Fruit fly (Drosophila melanogaster) whole organism, wandering third instar larva: ENCODE results near the gene CG31109.
A peak's percentile ranks its signal among the peaks of the same experiment; 100 is the strongest.

Experiments
- Abd-B ChIP-seq: fragments of >200 bp; optimal IDR thresholded peaks from 2 replicates; lab custom pipeline; 2017; ENCODE audit warnings: missing biosample characterization, missing genetic modification characterization
- CG32264 ChIP-seq: fragments of 200-800 bp; sonication (Bioruptor generic); optimal IDR thresholded peaks from 2 replicates; lab custom pipeline; 2016; ENCODE audit warnings: missing biosample characterization, missing genetic modification characterization
- CG9705 ChIP-seq: fragments of 200-800 bp; sonication (Bioruptor generic); optimal IDR thresholded peaks from 2 replicates; lab custom pipeline; 2018; ENCODE audit warnings: missing biosample characterization, mild to moderate bottlenecking, missing genetic modification characterization
- CrebA ChIP-seq: fragments of 200-800 bp; sonication (Bioruptor generic); optimal IDR thresholded peaks from 2 replicates; lab custom pipeline; 2016; ENCODE audit warnings: missing biosample characterization, mild to moderate bottlenecking, missing genetic modification characterization, borderline replicate concordance
- Dfd ChIP-seq: fragments of >200 bp; optimal IDR thresholded peaks from 2 replicates; lab custom pipeline; 2017; ENCODE audit warnings: missing biosample characterization, missing genetic modification characterization
- Dif ChIP-seq: fragments of 200-275, 200-300 bp; sonication (Bioruptor generic); optimal IDR thresholded peaks from 2 replicates; lab custom pipeline; 2018; ENCODE audit warnings: missing biosample characterization, missing genetic modification characterization; ENCODE audit not compliant: partially characterized antibody
- GATAd ChIP-seq: sonication (Bioruptor generic); optimal IDR thresholded peaks from 2 replicates; lab custom pipeline; 2016; ENCODE audit warnings: missing biosample characterization, missing genetic modification characterization
- HLH106 ChIP-seq: fragments of 200-800 bp; optimal IDR thresholded peaks from 3 replicates; lab custom pipeline; 2019; ENCODE audit warnings: missing biosample characterization, mild to moderate bottlenecking, missing genetic modification characterization, moderate library complexity
- Hnf4 ChIP-seq: fragments of 200-800 bp; sonication (Bioruptor generic); optimal IDR thresholded peaks from 2 replicates; lab custom pipeline; 2016; ENCODE audit warnings: missing biosample characterization, mild to moderate bottlenecking, missing genetic modification characterization
- Hr78 ChIP-seq: fragments of >200 bp; optimal IDR thresholded peaks from 2 replicates; lab custom pipeline; 2017; ENCODE audit warnings: missing biosample characterization, missing genetic modification characterization
- Hr83 ChIP-seq: fragments of 200-300 bp; sonication (Bioruptor generic); optimal IDR thresholded peaks from 2 replicates; lab custom pipeline; 2016; ENCODE audit warnings: missing biosample characterization, mild to moderate bottlenecking, missing genetic modification characterization, moderate library complexity; ENCODE audit not compliant: poor library complexity, severe bottlenecking
- Jra ChIP-seq: sonication (Bioruptor generic); optimal IDR thresholded peaks from 2 replicates; lab custom pipeline; 2016; ENCODE audit warnings: missing biosample characterization, missing genetic modification characterization
- Mio ChIP-seq: sonication (Bioruptor generic); optimal IDR thresholded peaks from 2 replicates; lab custom pipeline; 2016; ENCODE audit warnings: missing biosample characterization, missing genetic modification characterization
- Myc ChIP-seq: fragments of >200 bp; optimal IDR thresholded peaks from 2 replicates; lab custom pipeline; 2017
- N ChIP-seq: fragments of >200 bp; optimal IDR thresholded peaks from 2 replicates; lab custom pipeline; 2018; ENCODE audit warnings: missing biosample characterization, missing external identifiers, missing genetic modification characterization
- OdsH ChIP-seq: fragments of 200-800 bp; sonication (Bioruptor generic); optimal IDR thresholded peaks from 2 replicates; lab custom pipeline; 2016; ENCODE audit warnings: missing biosample characterization, mild to moderate bottlenecking, missing genetic modification characterization
- Rel ChIP-seq, 2 experiments: fragments of 200-800 bp; sonication (Bioruptor generic) in 1 of 2; optimal IDR thresholded peaks; 2 replicates in 1 of 2; 3 replicates in 1 of 2; lab custom pipeline; 2016 to 2019; ENCODE audit warnings: mild to moderate bottlenecking in 2 of 2, missing biosample characterization in 2 of 2, missing genetic modification characterization in 2 of 2, moderate library complexity in 1 of 2
- Sp1 ChIP-seq: fragments of 200-800 bp; sonication (Bioruptor generic); optimal IDR thresholded peaks from 3 replicates; lab custom pipeline; 2019; ENCODE audit warnings: missing biosample characterization, mild to moderate bottlenecking, missing genetic modification characterization, moderate library complexity
- Vsx2 ChIP-seq: fragments of 200-300, 225-300 bp; sonication (Bioruptor generic); optimal IDR thresholded peaks from 2 replicates; lab custom pipeline; 2018; ENCODE audit warnings: missing biosample characterization, missing genetic modification characterization; ENCODE audit not compliant: partially characterized antibody
- br ChIP-seq: fragments of 200-800 bp; sonication (Bioruptor generic); optimal IDR thresholded peaks from 2 replicates; lab custom pipeline; 2016; ENCODE audit warnings: missing biosample characterization, missing genetic modification characterization
- brk ChIP-seq: fragments of 200-800 bp; sonication (Bioruptor generic); optimal IDR thresholded peaks from 2 replicates; lab custom pipeline; 2016; ENCODE audit warnings: missing biosample characterization, mild to moderate bottlenecking, missing genetic modification characterization
- dl ChIP-seq, 2 experiments: fragments of 175-275, 200-275 bp in 1 of 2; fragments of 200-275 bp in 1 of 2; sonication (Bioruptor generic); optimal IDR thresholded peaks; lab custom pipeline; 2018; ENCODE audit warnings: mild to moderate bottlenecking in 2 of 2, missing biosample characterization in 2 of 2, missing genetic modification characterization in 2 of 2, moderate library complexity in 2 of 2; ENCODE audit not compliant: partially characterized antibody in 2 of 2, insufficient read depth in 1 of 2
- dmrt93B ChIP-seq: fragments of 200-800 bp; sonication (Bioruptor generic); optimal IDR thresholded peaks from 2 replicates; lab custom pipeline; 2018; ENCODE audit warnings: missing biosample characterization, mild to moderate bottlenecking, missing genetic modification characterization
- dsf ChIP-seq: sonication (Bioruptor generic); optimal IDR thresholded peaks from 2 replicates; lab custom pipeline; 2016; ENCODE audit warnings: missing biosample characterization, missing genetic modification characterization, borderline replicate concordance
- ey ChIP-seq: fragments of 200-800 bp; sonication (Bioruptor generic); optimal IDR thresholded peaks from 2 replicates; lab custom pipeline; 2016; ENCODE audit warnings: missing biosample characterization, missing genetic modification characterization
- foxo ChIP-seq, 2 experiments: fragments of 200-800 bp; sonication (Bioruptor generic); optimal IDR thresholded peaks; 2 replicates in 1 of 2; 3 replicates in 1 of 2; lab custom pipeline; 2016 to 2017; ENCODE audit warnings: missing biosample characterization in 2 of 2, missing genetic modification characterization in 2 of 2
- fru ChIP-seq: fragments of 200-800 bp; sonication (Bioruptor generic); optimal IDR thresholded peaks from 3 replicates; lab custom pipeline; 2016; ENCODE audit warnings: missing biosample characterization, mild to moderate bottlenecking, missing genetic modification characterization
- h ChIP-seq: fragments of 200-800 bp; sonication (Bioruptor generic); optimal IDR thresholded peaks from 3 replicates; lab custom pipeline; 2016; ENCODE audit warnings: missing biosample characterization, mild to moderate bottlenecking, missing genetic modification characterization
- jim ChIP-seq: fragments of 175-275, 200-325 bp; sonication (Bioruptor generic); optimal IDR thresholded peaks from 2 replicates; lab custom pipeline; 2016; ENCODE audit warnings: missing biosample characterization, mild to moderate bottlenecking, missing genetic modification characterization
- lola ChIP-seq: fragments of >200 bp; optimal IDR thresholded peaks from 2 replicates; lab custom pipeline; 2017; ENCODE audit warnings: missing biosample characterization, missing genetic modification characterization
- pan ChIP-seq: fragments of >200 bp; optimal IDR thresholded peaks from 2 replicates; lab custom pipeline; 2017
- psq ChIP-seq: fragments of 200-800 bp; sonication (Bioruptor generic); optimal IDR thresholded peaks from 3 replicates; lab custom pipeline; 2017; ENCODE audit warnings: missing biosample characterization, mild to moderate bottlenecking, missing genetic modification characterization, moderate library complexity
- rgr ChIP-seq: fragments of 200-800 bp; sonication (Bioruptor generic); optimal IDR thresholded peaks from 3 replicates; lab custom pipeline; 2016; ENCODE audit warnings: missing biosample characterization, mild to moderate bottlenecking, missing genetic modification characterization
- sage ChIP-seq: fragments of 200-800 bp; sonication (Bioruptor generic); optimal IDR thresholded peaks from 2 replicates; lab custom pipeline; 2016; ENCODE audit warnings: missing biosample characterization, mild to moderate bottlenecking, missing genetic modification characterization
- sv ChIP-seq: fragments of 200-800 bp; sonication (Bioruptor generic); optimal IDR thresholded peaks from 3 replicates; lab custom pipeline; 2016; ENCODE audit warnings: missing biosample characterization, missing genetic modification characterization
- tai ChIP-seq: sonication (Bioruptor generic); optimal IDR thresholded peaks from 2 replicates; lab custom pipeline; 2016; ENCODE audit warnings: missing biosample characterization, missing genetic modification characterization
- usp ChIP-seq: fragments of >200 bp; optimal IDR thresholded peaks from 2 replicates; lab custom pipeline; 2017; ENCODE audit warnings: missing biosample characterization, missing genetic modification characterization
- woc ChIP-seq: sonication (Bioruptor generic); optimal IDR thresholded peaks from 2 replicates; lab custom pipeline; 2016; ENCODE audit warnings: missing biosample characterization, mild to moderate bottlenecking, missing genetic modification characterization

CG31109 gene

DNA sequence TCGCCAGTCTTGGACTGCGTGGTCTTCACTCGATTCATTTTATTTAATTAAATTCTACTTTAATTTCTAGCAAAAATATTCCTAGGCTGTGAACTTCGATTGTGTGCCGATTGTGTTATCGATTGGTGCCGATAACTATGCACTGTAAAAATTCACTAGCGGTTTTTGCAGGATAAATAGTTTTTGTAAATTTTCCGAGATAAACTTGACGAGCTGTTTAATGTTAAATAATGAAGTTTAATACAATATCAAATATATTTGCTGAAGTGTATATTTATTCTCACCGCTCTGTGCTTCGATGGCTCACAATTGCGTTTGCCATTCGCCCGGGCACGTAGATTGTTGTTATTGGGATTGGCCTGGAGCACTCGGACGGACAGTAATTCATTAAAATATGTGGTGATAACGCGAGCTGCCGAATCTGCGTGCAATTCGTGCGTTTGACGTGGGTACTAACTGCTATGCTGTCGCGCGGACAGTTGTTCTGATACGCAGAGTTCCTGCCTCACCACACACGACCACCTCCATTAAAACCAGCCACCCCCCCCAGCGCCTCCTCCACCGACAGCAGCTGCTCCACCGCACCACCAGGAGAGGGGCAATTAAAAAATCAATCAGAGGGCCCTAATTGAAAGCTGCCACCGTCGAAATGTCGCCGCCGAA lies 29.4 kb downstream of the CG31109 start, which contains the start of the genes EMC6 and Hr96:
TSS of gene EMC6 (minus strand) at position 123 of the 663 bp plus-strand sequence.
TSS of gene Hr96 (plus strand) at position 341 of the 663 bp plus-strand sequence.
- TF ChIP-seq Jra = peak; percentile 93
- peak; percentile 87 for TF ChIP-seq OdsH
- TF ChIP-seq N (GFP tag; lab: Kevin White, UChicago) = no peak
- TF ChIP-seq CrebA (GFP tag; lab: Kevin White, UChicago) = no peak
- TF ChIP-seq Mio (GFP tag; lab: Kevin White, UChicago) = peak; percentile 60
- TF ChIP-seq dmrt93B (GFP tag; lab: Kevin White, UChicago) = no peak
- peak; percentile 54 for TF ChIP-seq Vsx2 (GFP tag; lab: Kevin White, UChicago)
- no peak for TF ChIP-seq sage
- TF ChIP-seq CG9705 = peak; percentile 88
- no peak for TF ChIP-seq Dfd (GFP tag; lab: Kevin White, UChicago)
- TF ChIP-seq Myc (lab: Kevin White, UChicago) = peak; percentile 46
- TF ChIP-seq tai (GFP tag; lab: Kevin White, UChicago) = no peak
- peak; percentile 14 to 94 for TF ChIP-seq foxo (GFP tag; optimal IDR thresholded peaks at IDR 0.05; lab: Kevin White, UChicago)
- TF ChIP-seq fru (GFP tag; lab: Kevin White, UChicago) = peak; percentile 93
- TF ChIP-seq lola (GFP tag; lab: Kevin White, UChicago) = no peak
- peak; percentile 83 for TF ChIP-seq psq
- TF ChIP-seq brk (GFP tag; lab: Kevin White, UChicago) = no peak
- TF ChIP-seq h (GFP tag; lab: Kevin White, UChicago) = peak; percentile 95
- TF ChIP-seq br = peak; percentile 93
- TF ChIP-seq dl (GFP tag; optimal IDR thresholded peaks at IDR 0.05; lab: Kevin White, UChicago; ENCODE audit: insufficient read depth in 1 of 2, partially characterized antibody in 2 of 2) = no peak
- TF ChIP-seq HLH106 = peak; percentile 92
- peak; percentile 94 for TF ChIP-seq rgr
- no peak for TF ChIP-seq Hr78 (GFP tag; lab: Kevin White, UChicago)
- no peak for TF ChIP-seq Rel (GFP tag; optimal IDR thresholded peaks at IDR 0.05; lab: Kevin White, UChicago)
- peak; percentile 76 for TF ChIP-seq Rel (tag; optimal IDR thresholded peaks at IDR 0.05; lab: Kevin White, UChicago)
- TF ChIP-seq dsf (GFP tag; lab: Kevin White, UChicago) = peak; percentile 85
- peak; percentile 70 for TF ChIP-seq jim
- peak; percentile 98 for TF ChIP-seq Hr83
- no peak for TF ChIP-seq Dif (GFP tag; lab: Kevin White, UChicago)
- TF ChIP-seq sv (GFP tag; lab: Kevin White, UChicago) = peak; percentile 95
- no peak for TF ChIP-seq Hnf4
- peak; percentile 92 for TF ChIP-seq ey (GFP tag; lab: Kevin White, UChicago)
- peak; percentile 90 for TF ChIP-seq Sp1
- TF ChIP-seq woc (GFP tag; lab: Kevin White, UChicago) = peak; percentile 85
- no peak for TF ChIP-seq pan (lab: Kevin White, UChicago)
- TF ChIP-seq Abd-B (GFP tag; lab: Kevin White, UChicago) = no peak
- peak; percentile 84 for TF ChIP-seq GATAd (GFP tag; lab: Kevin White, UChicago)
- TF ChIP-seq CG32264 (GFP tag; lab: Kevin White, UChicago) = peak; percentile 87
- no peak for TF ChIP-seq usp

DNA sequence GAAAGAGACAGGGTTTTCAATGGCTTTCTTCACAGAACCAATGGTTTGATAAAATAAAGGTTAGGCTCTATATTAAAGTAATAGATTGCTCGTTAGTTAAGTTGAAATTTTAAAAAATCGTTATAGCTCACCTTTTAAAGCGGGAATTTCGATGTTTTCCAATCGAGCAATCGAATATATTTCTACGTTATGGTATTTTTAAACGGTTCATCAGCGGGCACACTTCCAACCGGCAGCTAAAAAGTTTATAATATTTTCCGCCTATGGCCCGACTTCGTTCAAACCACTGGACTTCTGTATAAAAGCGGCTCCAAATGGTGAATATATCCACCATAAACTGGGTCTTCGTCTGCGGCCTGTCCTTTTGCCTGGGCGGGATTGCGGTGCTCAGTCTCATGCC lies 31.4 kb downstream of the CG31109 start, which contains the start of gene beta4GalT7:
TSS of gene beta4GalT7 (plus strand) at position 201 of the 400 bp plus-strand sequence.
- TF ChIP-seq sage (no peak), ey (GFP tag; lab: Kevin White, UChicago) (no peak), usp (no peak), h (GFP tag; lab: Kevin White, UChicago) (no peak), tai (GFP tag; lab: Kevin White, UChicago) (no peak), OdsH (no peak), foxo (GFP tag; optimal IDR thresholded peaks at IDR 0.05; lab: Kevin White, UChicago) (no peak), dmrt93B (GFP tag; lab: Kevin White, UChicago) (no peak), CrebA (GFP tag; lab: Kevin White, UChicago) (no peak), Mio (GFP tag; lab: Kevin White, UChicago) (no peak), brk (GFP tag; lab: Kevin White, UChicago) (no peak), jim (no peak), rgr (no peak), Hr83 (no peak), Dif (GFP tag; lab: Kevin White, UChicago) (no peak), pan (lab: Kevin White, UChicago) (no peak), Jra (no peak), Rel (GFP tag; optimal IDR thresholded peaks at IDR 0.05; lab: Kevin White, UChicago) (no peak), Rel (tag; optimal IDR thresholded peaks at IDR 0.05; lab: Kevin White, UChicago) (no peak), sv (GFP tag; lab: Kevin White, UChicago) (no peak), Sp1 (no peak)
